Worm (Caenorhabditis elegans) whole organism, early embryonic: Measurements from ENCODE around the gene F19H6.6.

Source experiments
- F13C5.2 ChIP-seq: sonication (generic microtip); optimal IDR thresholded peaks from 2 replicates; lab custom pipeline; 2017; ENCODE audit warnings: mild to moderate bottlenecking, missing genetic modification characterization, inconsistent platforms, missing compliant biosample characterization
- aly-1 ChIP-seq: sonication (generic microtip); optimal IDR thresholded peaks from 2 replicates; lab custom pipeline; 2016; ENCODE audit warnings: missing genetic modification characterization, missing compliant biosample characterization
- ama-1 ChIP-seq: fragments of 150-350 bp; optimal IDR thresholded peaks from 2 replicates; lab custom pipeline; 2014
- ceh-13 ChIP-seq: fragments of 200-800 bp; sonication (Bioruptor generic); optimal IDR thresholded peaks from 2 replicates; lab custom pipeline; 2018; ENCODE audit warnings: mild to moderate bottlenecking, missing genetic modification characterization, missing compliant biosample characterization
- tra-4 ChIP-seq: sonication (generic microtip); optimal IDR thresholded peaks from 2 replicates; lab custom pipeline; 2017; ENCODE audit warnings: missing genetic modification characterization, missing compliant biosample characterization

DNA sequence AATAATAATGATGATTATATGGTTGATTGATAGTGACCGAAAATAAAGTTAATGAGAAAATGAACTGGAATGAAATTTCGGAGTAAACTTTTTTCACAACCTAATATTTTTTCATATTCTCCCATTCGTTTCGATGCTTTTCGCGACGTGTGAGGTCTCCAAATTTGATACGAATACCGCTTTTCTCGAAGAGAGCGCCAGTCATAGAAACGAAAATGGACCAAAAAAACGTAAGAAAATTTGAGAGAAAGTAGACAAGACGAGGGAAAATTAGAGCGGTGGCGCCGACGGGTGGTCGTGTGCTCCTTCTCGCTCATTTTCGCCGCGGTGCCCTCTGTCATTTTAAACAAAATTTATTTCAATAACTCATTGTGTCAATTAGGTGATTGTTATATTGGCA, 46.2 kb upstream of the F19H6.6 start:
- no peak for TF ChIP-seq ama-1 (lab: Kevin White, UChicago)
- no peak for TF ChIP-seq ceh-13 (GFP tag; lab: Kevin White, UChicago)
- TF ChIP-seq tra-4 = no peak
- no peak for TF ChIP-seq aly-1 (tag; lab: Kevin White, UChicago)
- TF ChIP-seq F13C5.2 = no peak
